Worm (Caenorhabditis elegans) whole organism, L4 larva: Measurements from ENCODE around the gene cyp-14A4.

Experiments
- F44E2.7 ChIP-seq: fragments of 200-800 bp; sonication (Bioruptor generic); IDR thresholded peaks from 2 replicates; pipeline ENCODE4 v2.1.2; 2022; ENCODE audit warnings: missing genetic modification characterization, missing compliant biosample characterization
- T20F7.1 ChIP-seq: fragments of 200-800 bp; sonication (Bioruptor generic); optimal IDR thresholded peaks from 2 replicates; lab custom pipeline; 2018; ENCODE audit warnings: mild to moderate bottlenecking, missing genetic modification characterization, missing compliant biosample characterization
- Y48G9A.11 ChIP-seq: fragments of 200-800 bp; sonication (Bioruptor generic); IDR thresholded peaks from 2 replicates; pipeline ENCODE4 v1.3.6; 2022; ENCODE audit warnings: missing genetic modification reagents, missing genetic modification characterization, missing compliant biosample characterization
- ZK337.2 ChIP-seq: fragments of 200-800 bp; sonication (Bioruptor generic); IDR thresholded peaks from 2 replicates; pipeline ENCODE4 v1.3.6; 2022; ENCODE audit warnings: missing genetic modification reagents, missing genetic modification characterization, missing compliant biosample characterization
- ZK546.5 ChIP-seq, 2 experiments: sonication (generic microtip); optimal IDR thresholded peaks; 2 replicates each; lab custom pipeline; 2017; ENCODE audit warnings: missing biosample characterization in 2 of 2, missing genetic modification characterization in 2 of 2
- aha-1 ChIP-seq: fragments of 150-350 bp; peaks from one replicate; lab custom pipeline; 2014; ENCODE audit warnings: missing biosample characterization, missing genetic modification characterization
- aly-2 ChIP-seq: sonication (generic microtip); optimal IDR thresholded peaks from 2 replicates; lab custom pipeline; 2018; ENCODE audit warnings: missing biosample characterization, missing genetic modification characterization
- ceh-32 ChIP-seq: sonication (generic microtip); optimal IDR thresholded peaks from 2 replicates; lab custom pipeline; 2016; ENCODE audit warnings: mild to moderate bottlenecking, missing genetic modification characterization, missing compliant biosample characterization; ENCODE audit not compliant: poor library complexity
- ceh-62 ChIP-seq: sonication (generic microtip); optimal IDR thresholded peaks from 2 replicates; lab custom pipeline; 2017; ENCODE audit warnings: missing biosample characterization, missing genetic modification characterization
- ceh-82 ChIP-seq: sonication (generic microtip); optimal IDR thresholded peaks from 2 replicates; lab custom pipeline; 2017; ENCODE audit warnings: missing biosample characterization, missing genetic modification characterization
- daf-12 ChIP-seq: fragments of 150-350 bp; optimal IDR thresholded peaks from 2 replicates; lab custom pipeline; 2014; ENCODE audit warnings: missing biosample characterization, missing genetic modification reagents, missing genetic modification characterization
- daf-19 ChIP-seq: fragments of 200-800 bp; sonication (Bioruptor generic); conservative IDR thresholded peaks from 2 replicates; pipeline ENCODE4 v1.3.6; 2022; ENCODE audit warnings: missing genetic modification characterization, missing compliant biosample characterization
- daf-8 ChIP-seq: fragments of 200-800 bp; sonication (Bioruptor generic); IDR thresholded peaks from 2 replicates; pipeline ENCODE4 v1.3.6; 2022; ENCODE audit warnings: missing genetic modification characterization, missing compliant biosample characterization
- dmd-6 ChIP-seq: fragments of 200-800 bp; sonication (Bioruptor generic); IDR thresholded peaks from 2 replicates; pipeline ENCODE4 v1.3.6; 2022; ENCODE audit warnings: missing genetic modification reagents, missing genetic modification characterization, missing compliant biosample characterization
- dmd-8 ChIP-seq: fragments of 200-800 bp; sonication (Bioruptor generic); IDR thresholded peaks from 2 replicates; pipeline ENCODE4 v1.3.6; 2022; ENCODE audit warnings: missing genetic modification characterization, missing compliant biosample characterization
- dpl-1 ChIP-seq: fragments of 150-350 bp; optimal IDR thresholded peaks from 2 replicates; lab custom pipeline; 2014; ENCODE audit warnings: missing biosample characterization, missing genetic modification reagents, missing genetic modification characterization
- dve-1 ChIP-seq: sonication (generic microtip); optimal IDR thresholded peaks from 2 replicates; lab custom pipeline; 2017; ENCODE audit warnings: antibody characterized with exemption, mild to moderate bottlenecking, missing genetic modification characterization, missing compliant biosample characterization; ENCODE audit not compliant: insufficient read depth
- fos-1 ChIP-seq: fragments of 150-350 bp; optimal IDR thresholded peaks from 2 replicates; lab custom pipeline; 2014; ENCODE audit warnings: missing biosample characterization, missing genetic modification characterization
- gei-8 ChIP-seq: fragments of 200-800 bp; sonication (Bioruptor generic); optimal IDR thresholded peaks from 2 replicates; lab custom pipeline; 2018; ENCODE audit warnings: mild to moderate bottlenecking, missing genetic modification characterization, missing compliant biosample characterization
- hif-1 ChIP-seq, 2 experiments: sonication (generic microtip); optimal IDR thresholded peaks; 2 replicates each; lab custom pipeline; 2016 to 2017; ENCODE audit warnings: missing compliant biosample characterization in 2 of 2, missing genetic modification characterization in 2 of 2, missing genetic modification reagents in 2 of 2, missing genotype in 2 of 2, mild to moderate bottlenecking in 1 of 2
- hlh-11 ChIP-seq: fragments of 200-800 bp; sonication (Bioruptor generic); optimal IDR thresholded peaks from 2 replicates; lab custom pipeline; 2018; ENCODE audit warnings: mild to moderate bottlenecking, missing genetic modification characterization, missing compliant biosample characterization
- hlh-30 ChIP-seq: sonication (generic microtip); optimal IDR thresholded peaks from 2 replicates; lab custom pipeline; 2017; ENCODE audit warnings: antibody characterized with exemption, mild to moderate bottlenecking, missing genetic modification characterization, missing compliant biosample characterization; ENCODE audit not compliant: insufficient read depth
- hmg-1.1 ChIP-seq: fragments of 200-800 bp; sonication (Bioruptor generic); IDR thresholded peaks from 2 replicates; pipeline ENCODE4 v1.3.6; 2022; ENCODE audit warnings: missing genetic modification reagents, missing genetic modification characterization, missing compliant biosample characterization
- jun-1 ChIP-seq: fragments of 150-350 bp; optimal IDR thresholded peaks from 2 replicates; lab custom pipeline; 2014; ENCODE audit warnings: missing biosample characterization, missing genetic modification reagents, missing genetic modification characterization
- lin-1 ChIP-seq: fragments of 200-800 bp; sonication (Bioruptor generic); IDR thresholded peaks from 2 replicates; pipeline ENCODE4 v1.3.6; 2022; ENCODE audit warnings: missing genetic modification reagents, missing genetic modification characterization, missing compliant biosample characterization
- lin-13 ChIP-seq: fragments of 150-350 bp; optimal IDR thresholded peaks from 2 replicates; lab custom pipeline; 2014; ENCODE audit warnings: missing biosample characterization, missing genetic modification reagents, missing genetic modification characterization
- lin-15B ChIP-seq: fragments of 150-350 bp; sonication (generic microtip); optimal IDR thresholded peaks from 3 replicates; lab custom pipeline; 2014; ENCODE audit warnings: missing biosample characterization, missing genetic modification characterization
- lin-29 ChIP-seq: fragments of 200-800 bp; sonication (Bioruptor generic); IDR thresholded peaks from 2 replicates; pipeline ENCODE4 v1.3.6; 2022; ENCODE audit warnings: missing genetic modification reagents, missing genetic modification characterization, missing compliant biosample characterization
- lin-38 ChIP-seq: fragments of 200-800 bp; sonication (Bioruptor generic); IDR thresholded peaks from 2 replicates; pipeline ENCODE4 v1.3.6; 2022; ENCODE audit warnings: missing genetic modification reagents, missing genetic modification characterization, missing compliant biosample characterization
- lin-39 ChIP-seq: fragments of 150-350 bp; optimal IDR thresholded peaks from 2 replicates; lab custom pipeline; 2014; ENCODE audit warnings: missing biosample characterization, missing genetic modification reagents, missing genetic modification characterization
- lir-3 ChIP-seq: sonication (generic microtip); optimal IDR thresholded peaks from 2 replicates; lab custom pipeline; 2016; ENCODE audit warnings: mild to moderate bottlenecking, missing genetic modification characterization, missing compliant biosample characterization
- lsy-2 ChIP-seq, 2 experiments: fragments of 150-350 bp in 1 of 2; sonication (generic microtip) in 1 of 2; optimal IDR thresholded peaks; 2 replicates each; lab custom pipeline; 2014 to 2017; ENCODE audit warnings: missing biosample characterization in 2 of 2, missing genetic modification characterization in 2 of 2
- madf-5 ChIP-seq, 2 experiments: fragments of 200-800 bp; sonication (Bioruptor generic); IDR thresholded peaks; 2 replicates each; pipeline ENCODE4 v1.3.6; 2022; ENCODE audit warnings: missing compliant biosample characterization in 2 of 2, missing genetic modification characterization in 2 of 2
- nhr-11 ChIP-seq: fragments of 150-350 bp; optimal IDR thresholded peaks from 2 replicates; lab custom pipeline; 2014; ENCODE audit warnings: missing biosample characterization, missing genetic modification characterization
- nhr-111 ChIP-seq: fragments of 200-800 bp; sonication (Bioruptor generic); optimal IDR thresholded peaks from 2 replicates; lab custom pipeline; 2018; ENCODE audit warnings: mild to moderate bottlenecking, missing genetic modification characterization, missing compliant biosample characterization
- nhr-237 ChIP-seq: sonication (generic microtip); optimal IDR thresholded peaks from 2 replicates; lab custom pipeline; 2017; ENCODE audit warnings: missing biosample characterization, missing genetic modification characterization
- nhr-25 ChIP-seq: sonication (generic microtip); optimal IDR thresholded peaks from 2 replicates; lab custom pipeline; 2017; ENCODE audit warnings: missing genetic modification characterization, mild to moderate bottlenecking, missing compliant biosample characterization, antibody characterized with exemption, moderate library complexity, borderline replicate concordance; ENCODE audit not compliant: insufficient read depth
- nhr-28 ChIP-seq: fragments of 150-350 bp; optimal IDR thresholded peaks from 2 replicates; lab custom pipeline; 2014; ENCODE audit warnings: missing biosample characterization, missing genetic modification characterization
- nhr-42 ChIP-seq: fragments of 200-800 bp; sonication (Bioruptor generic); IDR thresholded peaks from 2 replicates; pipeline ENCODE4 v1.3.6; 2022; ENCODE audit warnings: missing genetic modification characterization, missing compliant biosample characterization
- nhr-6 ChIP-seq: fragments of 150-350 bp; optimal IDR thresholded peaks from 2 replicates; lab custom pipeline; 2014; ENCODE audit warnings: missing biosample characterization, missing genetic modification characterization
- nhr-76 ChIP-seq: fragments of 150-350 bp; optimal IDR thresholded peaks from 2 replicates; lab custom pipeline; 2014; ENCODE audit warnings: missing biosample characterization, missing genetic modification characterization
- nhr-77 ChIP-seq: fragments of 150-350 bp; optimal IDR thresholded peaks from 2 replicates; lab custom pipeline; 2014; ENCODE audit warnings: missing biosample characterization, missing genetic modification characterization
- rbr-2 ChIP-seq: sonication (generic microtip); optimal IDR thresholded peaks from 2 replicates; lab custom pipeline; 2016; ENCODE audit warnings: missing genotype, missing genetic modification characterization, missing compliant biosample characterization
- set-16 ChIP-seq: fragments of 200-800 bp; sonication (Bioruptor generic); IDR thresholded peaks from 2 replicates; pipeline ENCODE4 v1.3.6; 2022; ENCODE audit warnings: missing genetic modification reagents, missing genetic modification characterization, missing compliant biosample characterization
- tra-1 ChIP-seq: fragments of 200-800 bp; sonication (Bioruptor generic); IDR thresholded peaks from 2 replicates; pipeline ENCODE4 v1.3.6; 2022; ENCODE audit warnings: missing genetic modification reagents, missing genetic modification characterization, missing compliant biosample characterization
- unc-130 ChIP-seq: sonication (generic microtip); optimal IDR thresholded peaks from 2 replicates; lab custom pipeline; 2016; ENCODE audit warnings: missing genetic modification reagents, missing genetic modification characterization, missing compliant biosample characterization
- vab-7 ChIP-seq: fragments of 200-800 bp; sonication (Bioruptor generic); IDR thresholded peaks from 2 replicates; pipeline ENCODE4 v1.3.6; 2022; ENCODE audit warnings: missing genetic modification reagents, missing genetic modification characterization, missing compliant biosample characterization
- zfp-2 ChIP-seq: sonication (generic microtip); optimal IDR thresholded peaks from 2 replicates; lab custom pipeline; 2016; ENCODE audit warnings: mild to moderate bottlenecking, missing genetic modification characterization, missing compliant biosample characterization
- zip-2 ChIP-seq: fragments of 150-350 bp; optimal IDR thresholded peaks from 2 replicates; lab custom pipeline; 2014; ENCODE audit warnings: missing biosample characterization, missing genetic modification characterization

cyp-14A4 gene

DNA sequence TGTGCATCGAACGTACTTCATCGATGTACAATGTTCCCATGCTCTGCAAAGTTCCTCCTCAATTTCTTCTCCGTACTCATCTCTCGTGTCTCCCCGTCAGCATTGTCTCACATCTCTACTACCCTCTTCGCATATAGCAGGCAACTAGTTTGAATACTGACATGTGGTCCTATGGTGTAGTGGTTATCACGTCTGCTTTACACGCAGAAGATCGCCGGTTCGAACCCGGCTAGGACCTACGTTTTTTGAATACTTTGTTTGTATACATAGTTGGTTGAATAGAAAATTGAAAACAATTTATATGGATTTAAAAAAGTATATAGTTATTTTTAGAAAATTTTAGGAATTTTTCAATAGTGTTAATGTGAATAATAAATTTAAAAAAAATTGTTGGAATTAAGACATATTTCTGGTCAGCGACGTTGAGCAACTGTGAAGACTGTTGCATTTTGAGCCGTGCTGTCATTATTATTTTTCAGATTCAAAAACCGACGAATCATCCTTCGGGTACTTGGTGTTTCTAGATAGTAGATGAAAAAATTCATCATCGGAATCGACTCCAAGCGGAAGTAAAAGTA lies 23.0 kb upstream of the cyp-14A4 start (continued):
- TF ChIP-seq lin-1 (peak; percentile 89), nhr-6 (tag; lab: Kevin White, UChicago) (peak; percentile 63), aly-2 (no peak), T20F7.1 (GFP tag; lab: Kevin White, UChicago) (peak; percentile 81), zfp-2 (tag; lab: Kevin White, UChicago) (peak; percentile 69), daf-19 (GFP tag; lab: Robert Waterston, UW) (peak; percentile 97), dve-1 (tag; lab: Kevin White, UChicago) (peak; percentile 94), ZK546.5 (tag; optimal IDR thresholded peaks at IDR 0.05; lab: Kevin White, UChicago) (no peak), zip-2 (peak; percentile 62), lin-39 (tag; lab: Kevin White, UChicago) (no peak), lin-29 (GFP tag; lab: Robert Waterston, UW) (peak; percentile 83), nhr-76 (tag; lab: Kevin White, UChicago) (no peak), hlh-30 (tag; lab: Kevin White, UChicago) (peak; percentile 83), lin-15B (tag; lab: Kevin White, UChicago) (no peak), hlh-11 (tag; lab: Kevin White, UChicago) (no peak), rbr-2 (tag; lab: Kevin White, UChicago) (peak; percentile 90), unc-130 (peak; percentile 81), lsy-2 (tag; optimal IDR thresholded peaks at IDR 0.05; lab: Kevin White, UChicago) (peak in 1 of 2 experiments; percentile 3), hmg-1.1 (GFP tag; lab: Robert Waterston, UW) (peak; percentile 98), nhr-25 (tag; lab: Kevin White, UChicago) (no peak), jun-1 (tag; lab: Kevin White, UChicago) (peak; percentile 43), dmd-8 (peak; percentile 97), fos-1 (tag; lab: Kevin White, UChicago) (no peak), daf-8 (peak; percentile 82; the same call in 1 of the 2 replicates), daf-12 (tag; lab: Kevin White, UChicago) (no peak), dpl-1 (peak; percentile 57), nhr-77 (tag; lab: Kevin White, UChicago) (peak; percentile 71), lin-13 (peak; percentile 56), dmd-6 (GFP tag; lab: Robert Waterston, UW) (peak; percentile 76), set-16 (GFP tag; lab: Robert Waterston, UW) (no peak), vab-7 (GFP tag; lab: Robert Waterston, UW) (peak; percentile 98), nhr-42 (GFP tag; lab: Robert Waterston, UW) (peak; percentile 77), nhr-111 (GFP tag; lab: Kevin White, UChicago) (peak; percentile 85), nhr-28 (peak; percentile 57), Y48G9A.11 (GFP tag; lab: Robert Waterston, UW) (peak; percentile 73), ceh-82 (tag; lab: Kevin White, UChicago) (no peak), ceh-32 (tag; lab: Kevin White, UChicago) (peak; percentile 79), lin-38 (GFP tag; lab: Robert Waterston, UW) (no peak)

DNA sequence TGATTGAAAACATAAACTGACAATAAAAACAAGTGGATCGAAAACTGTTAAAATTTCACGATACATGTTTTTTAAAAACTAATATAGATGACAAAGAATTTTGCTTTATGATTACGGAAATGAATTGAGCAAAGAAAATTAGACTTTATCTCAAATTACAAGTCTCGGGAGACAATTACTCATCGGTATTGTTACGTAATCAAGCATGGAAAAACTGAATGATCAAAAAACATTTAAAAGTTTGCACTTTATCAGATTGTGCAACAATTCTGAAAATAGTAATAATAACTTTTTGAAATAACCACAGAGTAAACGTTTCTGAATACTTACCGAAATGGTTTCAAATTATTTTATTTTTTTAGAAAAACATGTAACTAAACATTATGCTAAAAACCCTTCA lies 21.8 kb upstream of the cyp-14A4 start, which contains the start of gene srd-43:
TSS of gene srd-43 (minus strand) at position 66 of the 400 bp plus-strand sequence.
- TF ChIP-seq ZK546.5 (tag; optimal IDR thresholded peaks at IDR 0.05; lab: Kevin White, UChicago): no peak

DNA sequence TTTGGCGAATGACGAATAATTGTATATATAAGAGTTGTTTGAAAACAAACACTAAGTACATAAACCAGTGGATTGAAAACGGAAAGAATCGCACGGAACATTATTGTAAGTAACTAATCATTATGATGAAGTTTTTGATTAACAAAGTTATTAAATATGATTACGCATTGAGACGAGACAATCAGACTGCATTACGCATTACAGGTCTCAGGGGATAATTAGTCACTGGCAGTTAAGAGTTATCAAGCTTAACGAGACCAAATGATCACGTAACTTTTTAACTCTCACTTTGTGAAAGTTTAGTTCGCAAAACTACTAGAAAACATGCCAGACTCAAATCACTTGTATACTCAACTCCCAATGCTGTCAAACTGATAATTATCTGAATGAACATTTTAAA lies 19.4 kb upstream of the cyp-14A4 start, which contains the start of gene srd-42:
TSS of gene srd-42 (minus strand) at position 101 of the 400 bp plus-strand sequence.
- no peak for TF ChIP-seq ceh-82 (tag; lab: Kevin White, UChicago)
- no peak for TF ChIP-seq gei-8 (GFP tag; lab: Kevin White, UChicago)
- no peak for TF ChIP-seq ZK337.2 (GFP tag; lab: Robert Waterston, UW)
- no peak for TF ChIP-seq lin-29 (GFP tag; lab: Robert Waterston, UW)
- no peak for TF ChIP-seq aha-1 (tag; lab: Kevin White, UChicago)
- TF ChIP-seq madf-5 (GFP tag; IDR thresholded peaks at IDR 0.05; lab: Robert Waterston, UW): no peak
- no peak for TF ChIP-seq nhr-11 (tag; lab: Kevin White, UChicago)
- no peak for TF ChIP-seq lir-3 (tag; lab: Kevin White, UChicago)
- TF ChIP-seq F44E2.7 (GFP tag; lab: Robert Waterston, UW): no peak
- no peak for TF ChIP-seq daf-19 (GFP tag; lab: Robert Waterston, UW)
- TF ChIP-seq nhr-237 (tag; lab: Kevin White, UChicago): no peak
- no peak for TF ChIP-seq lin-15B (tag; lab: Kevin White, UChicago)
- no peak for TF ChIP-seq tra-1 (GFP tag; lab: Robert Waterston, UW)
- TF ChIP-seq ceh-62 (tag; lab: Kevin White, UChicago): no peak
- TF ChIP-seq hif-1 (tag; optimal IDR thresholded peaks at IDR 0.05; lab: Kevin White, UChicago): no peak
